Worm (Caenorhabditis elegans): ENCODE results near the gene nhr-39.

The nhr-39 gene

DNA sequence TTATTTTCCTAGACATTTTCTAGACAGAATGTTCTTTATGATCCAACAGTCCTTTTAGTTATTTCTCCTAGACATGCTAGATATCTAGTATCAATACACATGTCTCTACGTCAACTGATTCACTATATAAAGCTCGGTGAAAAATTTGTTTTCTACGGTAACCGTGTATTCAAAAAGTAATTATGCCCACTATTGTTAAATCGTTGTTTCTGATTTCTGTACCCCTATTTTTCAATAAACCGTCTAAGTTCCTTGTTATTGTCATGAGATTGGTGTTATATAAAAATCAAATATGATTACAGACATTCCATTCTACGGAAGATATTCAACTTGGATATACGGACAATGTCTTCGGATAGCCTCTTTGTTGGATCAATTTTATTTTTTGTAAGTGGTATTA is 49.8 kb downstream of the nhr-39 start, which contains the start of gene srx-46:
srx-46 (plus strand) TSS at position 301 of the 400 bp plus-strand sequence.
- no peak for TF ChIP-seq T26A5.8 (tag; optimal IDR thresholded peaks at IDR 0.05)
- no peak for TF ChIP-seq F23B12.7 (tag; optimal IDR thresholded peaks at IDR 0.05; ENCODE audit: insufficient read depth)
- no peak for TF ChIP-seq bed-1 (GFP tag; IDR thresholded peaks at IDR 0.05)
- TF ChIP-seq K12H6.12 (tag; optimal IDR thresholded peaks at IDR 0.05): no peak
- TF ChIP-seq lin-35 (GFP tag; optimal IDR thresholded peaks at IDR 0.05): no peak
- no peak for TF ChIP-seq nfya-2 (GFP tag; IDR thresholded peaks at IDR 0.05)
- TF ChIP-seq hrde-1 (tag; optimal IDR thresholded peaks at IDR 0.05; ENCODE audit: borderline replicate concordance): no peak
- no peak for TF ChIP-seq Y67H2A.10 (GFP tag; conservative IDR thresholded peaks at IDR 0.05)
- TF ChIP-seq F52B5.7 (tag; optimal IDR thresholded peaks at IDR 0.05): no peak
- no peak for TF ChIP-seq rec-8 (tag; optimal IDR thresholded peaks at IDR 0.05)
- TF ChIP-seq akir-1 (GFP tag; optimal IDR thresholded peaks at IDR 0.05): no peak
- no peak for TF ChIP-seq snpc-4 (GFP tag; optimal IDR thresholded peaks at IDR 0.05)
- TF ChIP-seq snpc-4 (tag; optimal IDR thresholded peaks at IDR 0.05): no peak
- no peak for TF ChIP-seq xnd-1 (tag; optimal IDR thresholded peaks at IDR 0.05)
- no peak for TF ChIP-seq rpc-1 (optimal IDR thresholded peaks at IDR 0.05)
- no peak for TF ChIP-seq rpc-1 (tag; optimal IDR thresholded peaks at IDR 0.05)
- TF ChIP-seq ztf-26 (tag; optimal IDR thresholded peaks at IDR 0.05): no peak
- no peak for TF ChIP-seq somi-1 (GFP tag; optimal IDR thresholded peaks at IDR 0.05)
- TF ChIP-seq aptf-2 (GFP tag; conservative IDR thresholded peaks at IDR 0.05): no peak
- TF ChIP-seq attf-3 (GFP tag; conservative IDR thresholded peaks at IDR 0.05): no peak
- no peak for TF ChIP-seq tbp1 (GFP tag; optimal IDR thresholded peaks at IDR 0.05)
